Fruit fly (Drosophila melanogaster): ENCODE data around the gene CG4101.

dm6 chr3L:16651127-16651526 lies 38.8 kb downstream of the CG4101 start:
- TF ChIP-seq Hr96 (GFP tag; optimal IDR thresholded peaks at IDR 0.05) (no peak), CG12768 (GFP tag; optimal IDR thresholded peaks at IDR 0.05) (no peak), CG11617 (GFP tag; optimal IDR thresholded peaks at IDR 0.05) (no peak), Crg-1 (GFP tag; optimal IDR thresholded peaks at IDR 0.05) (no peak), bab1 (GFP tag; optimal IDR thresholded peaks at IDR 0.05) (no peak), CG1620 (GFP tag; optimal IDR thresholded peaks at IDR 0.05) (no peak), Mnt (GFP tag; optimal IDR thresholded peaks at IDR 0.05) (no peak), cnc (optimal IDR thresholded peaks at IDR 0.05) (no peak), CG7045 (GFP tag; optimal IDR thresholded peaks at IDR 0.05) (no peak)

All from whole organism, adult.